Fruit fly (Drosophila melanogaster) whole organism, embryonic: Measurements from ENCODE around the gene Art3.
A peak's percentile ranks its signal among the peaks of the same experiment; 100 is the strongest.

Source experiments
- Blimp-1 ChIP-seq: fragments of 200-800 bp; sonication (Bioruptor generic); optimal IDR thresholded peaks from 3 replicates; lab custom pipeline; 2018; ENCODE audit warnings: missing biosample characterization, missing genetic modification characterization, mild to moderate bottlenecking, moderate library complexity, missing genetic modification reagents
- CG10209 ChIP-seq: fragments of 200-800 bp; sonication (Bioruptor generic); optimal IDR thresholded peaks from 3 replicates; lab custom pipeline; 2017; ENCODE audit warnings: missing biosample characterization, mild to moderate bottlenecking, missing genetic modification characterization, missing genetic modification reagents
- CG11085 ChIP-seq: fragments of 200-800 bp; sonication (Bioruptor generic); IDR thresholded peaks from 2 replicates; pipeline ENCODE4 v1.3.6; 2022; ENCODE audit warnings: missing biosample characterization, missing genetic modification characterization
- CG11247 ChIP-seq: fragments of 200-800 bp; sonication (Bioruptor generic); IDR thresholded peaks from 2 replicates; pipeline ENCODE4 v1.3.6; 2022; ENCODE audit warnings: missing biosample characterization, missing genetic modification characterization
- CG11504 ChIP-seq: fragments of 200-800 bp; sonication (Bioruptor generic); optimal IDR thresholded peaks from 3 replicates; lab custom pipeline; 2019; ENCODE audit warnings: missing biosample characterization, mild to moderate bottlenecking, missing genetic modification characterization, moderate library complexity
- CG1602 ChIP-seq: fragments of 200-800 bp; sonication (Bioruptor generic); optimal IDR thresholded peaks from 3 replicates; lab custom pipeline; 2016; ENCODE audit warnings: missing biosample characterization, missing genetic modification characterization
- CG16815 ChIP-seq: fragments of 200-800 bp; sonication (Bioruptor generic); optimal IDR thresholded peaks from 3 replicates; lab custom pipeline; 2017; ENCODE audit warnings: missing biosample characterization, mild to moderate bottlenecking, missing genetic modification characterization
- CG18764 ChIP-seq: fragments of 200-800 bp; sonication (Bioruptor generic); optimal IDR thresholded peaks from 3 replicates; lab custom pipeline; 2016; ENCODE audit warnings: missing biosample characterization, missing genetic modification characterization
- CG2712 ChIP-seq: fragments of 200-800 bp; optimal IDR thresholded peaks from 3 replicates; lab custom pipeline; 2019; ENCODE audit warnings: missing biosample characterization, mild to moderate bottlenecking, missing genetic modification characterization, moderate library complexity
- CG31224 ChIP-seq: fragments of 200-800 bp; sonication (Bioruptor generic); IDR thresholded peaks from 2 replicates; pipeline ENCODE4 v1.3.6; 2022; ENCODE audit warnings: missing biosample characterization, missing genetic modification characterization
- CG3163 ChIP-seq: fragments of 200-800 bp; sonication (Bioruptor generic); optimal IDR thresholded peaks from 3 replicates; lab custom pipeline; 2016; ENCODE audit warnings: missing biosample characterization, missing genetic modification characterization
- CG33213 ChIP-seq: fragments of 200-800 bp; sonication (Bioruptor generic); optimal IDR thresholded peaks from 3 replicates; lab custom pipeline; 2016; ENCODE audit warnings: missing biosample characterization, missing genetic modification characterization
- CG43689 ChIP-seq: fragments of 200-800 bp; sonication (Bioruptor generic); IDR thresholded peaks from 2 replicates; pipeline ENCODE4 v1.3.6; 2022; ENCODE audit warnings: missing biosample characterization, missing genetic modification characterization
- CG4820 ChIP-seq: fragments of 200-800 bp; sonication (Bioruptor generic); optimal IDR thresholded peaks from 3 replicates; lab custom pipeline; 2016; ENCODE audit warnings: missing biosample characterization, missing genetic modification characterization
- CG6854 ChIP-seq: fragments of 200-800 bp; sonication (Bioruptor generic); optimal IDR thresholded peaks from 3 replicates; lab custom pipeline; 2017; ENCODE audit warnings: missing biosample characterization, mild to moderate bottlenecking, missing genetic modification characterization
- CG8359 ChIP-seq: fragments of 200-800 bp; sonication (Bioruptor generic); optimal IDR thresholded peaks from 2 replicates; lab custom pipeline; 2017; ENCODE audit warnings: missing biosample characterization, mild to moderate bottlenecking, missing genetic modification characterization, borderline replicate concordance
- CG9932 ChIP-seq: fragments of 200-800 bp; sonication (Bioruptor generic); IDR thresholded peaks from 2 replicates; pipeline ENCODE4 v1.3.6; 2022; ENCODE audit warnings: missing biosample characterization, missing genetic modification characterization
- Dfd ChIP-seq, 2 experiments: fragments of >200 bp; optimal IDR thresholded peaks; 2 replicates each; lab custom pipeline; 2017; ENCODE audit warnings: missing biosample characterization in 2 of 2, missing genetic modification characterization in 2 of 2
- Dp ChIP-seq: fragments of 200-800 bp; sonication (Bioruptor generic); optimal IDR thresholded peaks from 2 replicates; lab custom pipeline; 2018; ENCODE audit warnings: missing biosample characterization, mild to moderate bottlenecking, missing genetic modification characterization, moderate library complexity
- ERR ChIP-seq: fragments of 200-800 bp; sonication (Bioruptor generic); optimal IDR thresholded peaks from 2 replicates; lab custom pipeline; 2016; ENCODE audit warnings: missing biosample characterization, missing genetic modification characterization
- Fer3 ChIP-seq: fragments of 200-800 bp; sonication (Bioruptor generic); optimal IDR thresholded peaks from 2 replicates; lab custom pipeline; 2018; ENCODE audit warnings: missing biosample characterization, mild to moderate bottlenecking, missing genetic modification characterization, moderate library complexity
- GATAe ChIP-seq: fragments of 200-800 bp; sonication (Bioruptor generic); conservative IDR thresholded peaks from 2 replicates; pipeline ENCODE4 v1.3.6; 2022; ENCODE audit warnings: missing biosample characterization, missing genetic modification characterization
- H15 ChIP-seq: fragments of 200-800 bp; sonication (Bioruptor generic); IDR thresholded peaks from 3 replicates; pipeline ENCODE4 v1.3.6; 2022; ENCODE audit warnings: missing biosample characterization, missing genetic modification characterization
- H2.0 ChIP-seq: fragments of 200-800 bp; sonication (Bioruptor generic); IDR thresholded peaks from 2 replicates; pipeline ENCODE4 v1.3.6; 2022; ENCODE audit warnings: missing biosample characterization, missing genetic modification characterization
- Lpt ChIP-seq: fragments of >200 bp; optimal IDR thresholded peaks from 2 replicates; lab custom pipeline; 2018; ENCODE audit warnings: missing biosample characterization, missing genetic modification characterization
- Mad ChIP-seq: fragments of 200-800 bp; sonication (Bioruptor generic); optimal IDR thresholded peaks from 2 replicates; lab custom pipeline; 2016; ENCODE audit warnings: missing biosample characterization, missing genetic modification characterization
- NC2β ChIP-seq: fragments of 200-800 bp; sonication (Bioruptor generic); optimal IDR thresholded peaks from 2 replicates; lab custom pipeline; 2016; ENCODE audit warnings: missing biosample characterization, missing genetic modification characterization
- Rfx ChIP-seq: fragments of 200-800 bp; sonication (Bioruptor generic); IDR thresholded peaks from 2 replicates; pipeline ENCODE4 v1.3.6; 2022; ENCODE audit warnings: missing biosample characterization, missing genetic modification characterization
- Trl ChIP-seq, 3 experiments: fragments of >200 bp in 2 of 3; fragments of 200-800 bp in 1 of 3; sonication (Bioruptor generic) in 1 of 3; optimal IDR thresholded peaks; 2 replicates in 1 of 3; 3 replicates in 2 of 3; lab custom pipeline; 2016 to 2017; ENCODE audit warnings: missing biosample characterization in 1 of 3, missing genetic modification characterization in 1 of 3
- Xbp1 ChIP-seq: fragments of 200-800 bp; sonication (Bioruptor generic); optimal IDR thresholded peaks from 3 replicates; lab custom pipeline; 2016; ENCODE audit warnings: missing biosample characterization, mild to moderate bottlenecking, missing genetic modification characterization
- YL-1 ChIP-seq: fragments of 200-800 bp; sonication (Bioruptor generic); optimal IDR thresholded peaks from 3 replicates; lab custom pipeline; 2017; ENCODE audit warnings: missing biosample characterization, mild to moderate bottlenecking, missing genetic modification characterization
- ap ChIP-seq: fragments of 200-800 bp; sonication (Bioruptor generic); IDR thresholded peaks from 2 replicates; pipeline ENCODE4 v1.3.6; 2022; ENCODE audit warnings: missing biosample characterization, missing genetic modification characterization
- ara ChIP-seq: fragments of 200-800 bp; sonication (Bioruptor generic); IDR thresholded peaks from 2 replicates; pipeline ENCODE4 v1.3.6; 2022; ENCODE audit warnings: missing biosample characterization, missing genetic modification characterization
- ase ChIP-seq: fragments of 200-800 bp; sonication (Bioruptor generic); IDR thresholded peaks from 3 replicates; pipeline ENCODE4 v1.3.6; 2022; ENCODE audit warnings: missing biosample characterization, missing genetic modification characterization
- bowl ChIP-seq: fragments of 200-800 bp; sonication (Bioruptor generic); IDR thresholded peaks from 2 replicates; pipeline ENCODE4 v1.3.6; 2022; ENCODE audit warnings: missing biosample characterization, missing genetic modification characterization
- cato ChIP-seq: fragments of 200-800 bp; sonication (Bioruptor generic); optimal IDR thresholded peaks from 2 replicates; lab custom pipeline; 2016; ENCODE audit warnings: missing biosample characterization, missing genetic modification characterization, borderline replicate concordance
- danr ChIP-seq: fragments of 200-800 bp; sonication (Bioruptor generic); IDR thresholded peaks from 2 replicates; pipeline ENCODE4 v1.3.6; 2022; ENCODE audit warnings: missing biosample characterization, missing genetic modification characterization
- eyg ChIP-seq: fragments of 200-800 bp; sonication (Bioruptor generic); optimal IDR thresholded peaks from 3 replicates; lab custom pipeline; 2016; ENCODE audit warnings: missing biosample characterization, missing genetic modification characterization
- her ChIP-seq: fragments of 200-800 bp; sonication (Bioruptor generic); optimal IDR thresholded peaks from 2 replicates; lab custom pipeline; 2016; ENCODE audit warnings: missing biosample characterization, missing genetic modification characterization
- hkb ChIP-seq, 2 experiments: fragments of 200-800 bp in 1 of 2; fragments of >200 bp in 1 of 2; sonication (Bioruptor generic) in 1 of 2; IDR thresholded peaks in 1 of 2; optimal IDR thresholded peaks in 1 of 2; 2 replicates each; pipeline versions ENCODE4 v1.3.6 to Lab custom; 2017 to 2022; ENCODE audit warnings: missing biosample characterization in 1 of 2, missing genetic modification characterization in 1 of 2
- kni ChIP-seq: fragments of 200-800 bp; sonication (Bioruptor generic); optimal IDR thresholded peaks from 3 replicates; lab custom pipeline; 2017; ENCODE audit warnings: mild to moderate bottlenecking, missing biosample characterization, missing genetic modification reagents, missing genetic modification characterization
- onecut ChIP-seq: fragments of 200-800 bp; sonication (Bioruptor generic); IDR thresholded peaks from 2 replicates; pipeline ENCODE4 v1.3.6; 2022; ENCODE audit warnings: missing biosample characterization, missing genetic modification characterization
- otp ChIP-seq: fragments of 200-800 bp; sonication (Bioruptor generic); IDR thresholded peaks from 3 replicates; pipeline ENCODE4, ENCODE4 v1.3.6; 2022; ENCODE audit warnings: missing biosample characterization, missing genetic modification characterization
- pum ChIP-seq: fragments of 200-800 bp; sonication (Bioruptor generic); optimal IDR thresholded peaks from 2 replicates; lab custom pipeline; 2016; ENCODE audit warnings: missing biosample characterization, missing genetic modification characterization
- seq ChIP-seq: fragments of 200-800 bp; sonication (Bioruptor generic); IDR thresholded peaks from 2 replicates; pipeline ENCODE4 v1.3.6; 2022; ENCODE audit warnings: missing biosample characterization, missing genetic modification characterization
- sima ChIP-seq: fragments of 200-800 bp; sonication (Bioruptor generic); optimal IDR thresholded peaks from 2 replicates; lab custom pipeline; 2016; ENCODE audit warnings: missing biosample characterization, missing genetic modification characterization
- usp ChIP-seq: fragments of >200 bp; optimal IDR thresholded peaks from 2 replicates; lab custom pipeline; 2017; ENCODE audit warnings: missing biosample characterization, missing genetic modification characterization
- z ChIP-seq: fragments of 200-800 bp; sonication (Bioruptor generic); IDR thresholded peaks from 3 replicates; pipeline ENCODE4 v1.3.6; 2022; ENCODE audit warnings: missing biosample characterization, missing genetic modification characterization
- zfh1 ChIP-seq: fragments of 200-800 bp; sonication (Bioruptor generic); IDR thresholded peaks from 3 replicates; pipeline ENCODE4 v1.3.6; 2022; ENCODE audit warnings: missing biosample characterization, missing genetic modification characterization

Art3 gene

DNA sequence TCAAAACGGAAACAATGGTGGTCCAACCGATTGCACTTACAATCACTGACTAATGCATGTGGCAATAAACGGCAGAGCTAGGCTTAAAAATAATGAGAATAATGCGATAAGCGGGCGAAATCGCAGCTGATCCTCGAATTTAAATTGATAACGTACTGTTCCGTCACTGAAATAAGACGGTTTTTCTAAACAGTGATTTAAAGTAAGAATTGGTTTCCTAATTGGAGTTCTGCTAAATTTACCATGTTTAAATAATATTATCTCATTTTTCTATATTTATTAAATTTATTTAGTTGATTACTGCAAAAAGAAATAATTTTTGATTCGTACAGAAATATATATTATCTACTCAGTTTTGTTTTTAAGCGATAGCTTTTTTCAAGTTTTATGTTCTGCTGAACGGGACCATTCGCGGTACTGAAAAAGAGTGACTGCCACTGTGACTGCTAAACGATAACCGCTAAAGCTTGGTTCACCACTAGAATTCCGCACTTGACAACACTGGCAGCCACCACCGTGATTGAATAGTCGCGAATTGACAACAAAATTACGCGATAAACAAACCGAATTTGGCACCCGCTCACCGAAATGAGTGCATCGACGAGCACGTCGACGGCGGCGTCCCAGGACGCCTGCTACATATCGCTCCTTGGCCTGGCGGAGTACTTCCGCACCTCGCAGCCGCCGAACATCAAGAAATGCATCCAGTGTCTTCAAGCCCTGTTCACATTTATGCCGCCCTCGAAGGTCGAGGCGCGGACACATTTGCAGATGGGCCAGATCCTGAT, 20.3 kb downstream of the Art3 start, which contains the start of the genes Spn88Eb and Mau2 (continued):
- TF ChIP-seq ara (peak; percentile 43; the same call in 1 of the 2 replicates), Trl (optimal IDR thresholded peaks at IDR 0.05; lab: Kevin White, UChicago) (no peak), Trl (GFP tag; optimal IDR thresholded peaks at IDR 0.05; lab: Kevin White, UChicago) (peak; percentile 70), bowl (no peak), her (GFP tag; lab: Kevin White, UChicago) (peak; percentile 52), CG6854 (GFP tag; lab: Kevin White, UChicago) (no peak), Blimp-1 (no peak), CG10209 (peak; percentile 40), Dfd (GFP tag; optimal IDR thresholded peaks at IDR 0.05; lab: Kevin White, UChicago) (no peak), Mad (GFP tag; lab: Kevin White, UChicago) (peak; percentile 48), CG4820 (GFP tag; lab: Kevin White, UChicago) (peak; percentile 48), Rfx (GFP tag; lab: Robert Waterston, UW) (peak; percentile 92), Dp (GFP tag; lab: Kevin White, UChicago) (peak; percentile 37), H2.0 (GFP tag; lab: Robert Waterston, UW) (peak; percentile 67), YL-1 (peak; percentile 67), kni (GFP tag; lab: Kevin White, UChicago) (no peak), CG18764 (GFP tag; lab: Kevin White, UChicago) (peak; percentile 48), seq (GFP tag; lab: Robert Waterston, UW) (no peak), zfh1 (peak; percentile 76), pum (GFP tag; lab: Kevin White, UChicago) (peak; percentile 47), CG33213 (GFP tag; lab: Kevin White, UChicago) (no peak), usp (GFP tag; lab: Kevin White, UChicago) (no peak), hkb (optimal IDR thresholded peaks at IDR 0.05; lab: Kevin White, UChicago) (no peak), hkb (GFP tag; IDR thresholded peaks at IDR 0.05; lab: Robert Waterston, UW) (peak; percentile 19; the same call in 1 of the 2 replicates), otp (peak; percentile 55; the same call in 1 of the 3 replicates), CG11504 (tag; lab: Kevin White, UChicago) (no peak), CG8359 (GFP tag; lab: Kevin White, UChicago) (no peak), onecut (GFP tag; lab: Robert Waterston, UW) (peak; percentile 57), sima (GFP tag; lab: Kevin White, UChicago) (no peak), eyg (GFP tag; lab: Kevin White, UChicago) (peak; percentile 37), NC2β (GFP tag; lab: Kevin White, UChicago) (peak; percentile 44), danr (GFP tag; lab: Robert Waterston, UW) (no peak), CG11247 (GFP tag; lab: Robert Waterston, UW) (peak; percentile 82), cato (GFP tag; lab: Kevin White, UChicago) (peak; percentile 24), CG31224 (GFP tag; lab: Robert Waterston, UW) (peak; percentile 70), H15 (GFP tag; lab: Robert Waterston, UW) (peak; percentile 61; the same call in 2 of the 3 replicates), Fer3 (tag; lab: Kevin White, UChicago) (peak; percentile 53), z (GFP tag; lab: Robert Waterston, UW) (no peak), CG16815 (GFP tag; lab: Kevin White, UChicago) (peak; percentile 42), Xbp1 (GFP tag; lab: Kevin White, UChicago) (peak; percentile 75), Lpt (GFP tag; lab: Kevin White, UChicago) (no peak), CG3163 (GFP tag; lab: Kevin White, UChicago) (peak; percentile 43), CG9932 (GFP tag; lab: Robert Waterston, UW) (peak; percentile 95), CG43689 (no peak), CG2712 (tag; lab: Kevin White, UChicago) (peak; percentile 90), GATAe (GFP tag; lab: Robert Waterston, UW) (no peak; the same call in 1 of the 2 replicates), CG1602 (GFP tag; lab: Kevin White, UChicago) (peak; percentile 43), ap (no peak), ase (peak; percentile 42; the same call in 1 of the 3 replicates), CG11085 (peak; percentile 76), ERR (GFP tag; lab: Kevin White, UChicago) (no peak)
